Worm (Caenorhabditis elegans) whole organism, young adult: ENCODE results near the gene C06C3.10.

Source experiments
- C17E4.6 ChIP-seq: fragments of 200-800 bp; sonication (Bioruptor generic); IDR thresholded peaks from 2 replicates; pipeline ENCODE4 v1.3.6; 2022; ENCODE audit warnings: missing genetic modification reagents, missing genetic modification characterization, missing compliant biosample characterization
- lsy-27 ChIP-seq: sonication (generic microtip); optimal IDR thresholded peaks from 2 replicates; lab custom pipeline; 2017; ENCODE audit warnings: missing genetic modification characterization, mild to moderate bottlenecking, missing compliant biosample characterization, antibody characterized with exemption, missing genotype, borderline replicate concordance; ENCODE audit not compliant: insufficient read depth

DNA sequence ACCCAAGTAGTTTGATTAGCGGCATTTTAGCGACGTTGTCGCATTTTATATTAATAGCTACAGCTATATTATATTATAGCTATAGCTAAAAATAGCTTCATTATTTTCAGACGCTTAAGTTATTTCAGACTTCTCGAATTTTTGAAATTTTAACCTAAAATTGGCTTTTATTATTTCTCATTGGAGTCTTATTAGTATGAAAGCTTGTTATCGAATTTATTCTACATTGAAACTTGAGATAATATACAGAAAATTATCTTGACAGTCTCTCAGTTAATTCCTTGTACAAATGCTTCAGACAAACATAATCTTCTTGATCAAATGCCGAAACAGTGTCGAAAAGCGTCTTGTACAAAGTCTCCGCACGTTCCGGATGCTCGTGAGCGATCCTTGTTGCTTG, 2.7 kb upstream of the C06C3.10 start, which contains the start of gene srh-48:
- no peak for TF ChIP-seq lsy-27 (tag; lab: Kevin White, UChicago)
- TF ChIP-seq C17E4.6 (GFP tag; lab: Robert Waterston, UW) = no peak
